Fruit fly (Drosophila melanogaster) whole organism, prepupa: ENCODE data around the gene CG33796.

Source experiments
- CG10631 ChIP-seq: fragments of 200-800 bp; sonication (Bioruptor generic); optimal IDR thresholded peaks from 2 replicates; lab custom pipeline; 2016; ENCODE audit warnings: missing biosample characterization, missing genetic modification characterization
- CG10669 ChIP-seq: fragments of 200-800 bp; sonication (Bioruptor generic); optimal IDR thresholded peaks from 3 replicates; lab custom pipeline; 2018; ENCODE audit warnings: missing biosample characterization, mild to moderate bottlenecking, missing genetic modification characterization, moderate library complexity
- CG11294 ChIP-seq: fragments of 200-800 bp; sonication (Bioruptor generic); IDR thresholded peaks from 2 replicates; pipeline ENCODE4 v1.3.6; 2022; ENCODE audit warnings: missing biosample characterization, missing genetic modification characterization
- CG11762 ChIP-seq: fragments of 200-800 bp; sonication (Bioruptor generic); optimal IDR thresholded peaks from 3 replicates; lab custom pipeline; 2016; ENCODE audit warnings: missing biosample characterization, missing genetic modification characterization; ENCODE audit not compliant: insufficient read depth
- CG11902 ChIP-seq: fragments of 200-800 bp; sonication (Bioruptor generic); optimal IDR thresholded peaks from 3 replicates; lab custom pipeline; 2016; ENCODE audit warnings: missing biosample characterization, missing genetic modification characterization
- CG15336 ChIP-seq: fragments of 200-800 bp; sonication (Bioruptor generic); IDR thresholded peaks from 2 replicates; pipeline ENCODE4 v1.3.6; 2022; ENCODE audit warnings: missing biosample characterization, missing genetic modification characterization
- CG1621 ChIP-seq: fragments of 200-800 bp; sonication (Bioruptor generic); optimal IDR thresholded peaks from 3 replicates; lab custom pipeline; 2018; ENCODE audit warnings: missing biosample characterization, mild to moderate bottlenecking, missing genetic modification characterization
- CG16779 ChIP-seq: fragments of 200-800 bp; sonication (Bioruptor generic); optimal IDR thresholded peaks from 3 replicates; lab custom pipeline; 2017; ENCODE audit warnings: missing biosample characterization, mild to moderate bottlenecking, missing genetic modification characterization
- CG3032 ChIP-seq: fragments of 200-800 bp; optimal IDR thresholded peaks from 2 replicates; lab custom pipeline; 2019; ENCODE audit warnings: missing biosample characterization, mild to moderate bottlenecking, missing genetic modification characterization, moderate library complexity
- CG31627 ChIP-seq: fragments of 200-800 bp; sonication (Bioruptor generic); optimal IDR thresholded peaks from 3 replicates; lab custom pipeline; 2016; ENCODE audit warnings: missing biosample characterization, missing genetic modification characterization
- CG32006 ChIP-seq: fragments of 200-800 bp; sonication (Bioruptor generic); optimal IDR thresholded peaks from 3 replicates; lab custom pipeline; 2017; ENCODE audit warnings: missing biosample characterization, mild to moderate bottlenecking, missing genetic modification characterization
- CG3919 ChIP-seq: fragments of 200-800 bp; sonication (Bioruptor generic); optimal IDR thresholded peaks from 3 replicates; lab custom pipeline; 2016; ENCODE audit warnings: missing biosample characterization, missing genetic modification characterization
- CG4318 ChIP-seq: fragments of 200-800 bp; sonication (Bioruptor generic); optimal IDR thresholded peaks from 3 replicates; lab custom pipeline; 2017; ENCODE audit warnings: missing biosample characterization, mild to moderate bottlenecking, missing genetic modification characterization
- CG6163 ChIP-seq: fragments of 200-800 bp; sonication (Bioruptor generic); IDR thresholded peaks from 3 replicates; pipeline ENCODE4 v1.3.6; 2022; ENCODE audit warnings: missing biosample characterization, missing genetic modification characterization
- CG6276 ChIP-seq: fragments of 200-800 bp; sonication (Bioruptor generic); optimal IDR thresholded peaks from 2 replicates; lab custom pipeline; 2017; ENCODE audit warnings: missing biosample characterization, mild to moderate bottlenecking, missing genetic modification characterization
- CG6792 ChIP-seq: fragments of 200-800 bp; sonication (Bioruptor generic); optimal IDR thresholded peaks from 3 replicates; lab custom pipeline; 2016; ENCODE audit warnings: missing biosample characterization, missing genetic modification characterization
- CG6808 ChIP-seq: fragments of 200-800 bp; sonication (Bioruptor generic); optimal IDR thresholded peaks from 3 replicates; lab custom pipeline; 2017; ENCODE audit warnings: missing biosample characterization, missing genetic modification characterization, mild to moderate bottlenecking, moderate library complexity, missing genetic modification reagents
- CG6854 ChIP-seq: fragments of 200-800 bp; sonication (Bioruptor generic); optimal IDR thresholded peaks from 2 replicates; lab custom pipeline; 2017; ENCODE audit warnings: missing biosample characterization, mild to moderate bottlenecking, missing genetic modification characterization
- CG7368 ChIP-seq: fragments of 200-800 bp; sonication (Bioruptor generic); optimal IDR thresholded peaks from 3 replicates; lab custom pipeline; 2016; ENCODE audit warnings: missing biosample characterization, missing genetic modification characterization
- CG8119 ChIP-seq: fragments of 200-800 bp; sonication (Bioruptor generic); IDR thresholded peaks from 3 replicates; pipeline ENCODE4 v1.3.6; 2022; ENCODE audit warnings: missing biosample characterization, missing genetic modification characterization
- CG8319 ChIP-seq: fragments of 200-800 bp; sonication (Bioruptor generic); optimal IDR thresholded peaks from 3 replicates; lab custom pipeline; 2016; ENCODE audit warnings: missing biosample characterization, missing genetic modification characterization
- CG8632 ChIP-seq: fragments of 200-800 bp; sonication (Bioruptor generic); optimal IDR thresholded peaks from 3 replicates; lab custom pipeline; 2016; ENCODE audit warnings: missing biosample characterization, missing genetic modification characterization
- Eip78C ChIP-seq: fragments of 200-800 bp; sonication (Bioruptor generic); peaks from one replicate; lab custom pipeline; 2016; ENCODE audit warnings: missing biosample characterization, missing genetic modification characterization
- Eip93F ChIP-seq: fragments of 200-800 bp; sonication (Bioruptor generic); optimal IDR thresholded peaks from 2 replicates; lab custom pipeline; 2016; ENCODE audit warnings: missing biosample characterization, mild to moderate bottlenecking, missing genetic modification characterization
- Gug ChIP-seq: fragments of 200-800 bp; sonication (Bioruptor generic); IDR thresholded peaks from 2 replicates; pipeline ENCODE4 v1.3.6; 2022; ENCODE audit warnings: missing biosample characterization, missing genetic modification characterization
- Hr38 ChIP-seq: sonication (Bioruptor generic); optimal IDR thresholded peaks from 2 replicates; lab custom pipeline; 2016; ENCODE audit warnings: missing biosample characterization, missing genetic modification characterization
- Hr39 ChIP-seq: fragments of 200-800 bp; sonication (Bioruptor generic); optimal IDR thresholded peaks from 2 replicates; lab custom pipeline; 2016; ENCODE audit warnings: missing biosample characterization, missing genetic modification characterization
- Hr4 ChIP-seq: fragments of 200-800 bp; sonication (Bioruptor generic); optimal IDR thresholded peaks from 3 replicates; lab custom pipeline; 2016; ENCODE audit warnings: missing biosample characterization, missing genetic modification characterization
- Lpt ChIP-seq: fragments of 200-800 bp; sonication (Bioruptor generic); optimal IDR thresholded peaks from 3 replicates; lab custom pipeline; 2016; ENCODE audit warnings: missing biosample characterization, missing genetic modification characterization
- Met ChIP-seq: fragments of 200-800 bp; sonication (Bioruptor generic); optimal IDR thresholded peaks from 3 replicates; lab custom pipeline; 2016; ENCODE audit warnings: missing biosample characterization, missing genetic modification characterization
- OdsH ChIP-seq: fragments of 200-800 bp; sonication (Bioruptor generic); optimal IDR thresholded peaks from 3 replicates; lab custom pipeline; 2016; ENCODE audit warnings: missing biosample characterization, missing genetic modification characterization
- Smox ChIP-seq: fragments of 200-800 bp; sonication (Bioruptor generic); optimal IDR thresholded peaks from 3 replicates; lab custom pipeline; 2016; ENCODE audit warnings: missing biosample characterization, missing genetic modification characterization
- Sox102F ChIP-seq: fragments of 200-800 bp; sonication (Bioruptor generic); optimal IDR thresholded peaks from 2 replicates; lab custom pipeline; 2016; ENCODE audit warnings: missing biosample characterization, mild to moderate bottlenecking, missing genetic modification characterization
- Sox14 ChIP-seq: fragments of 200-800 bp; sonication (Bioruptor generic); optimal IDR thresholded peaks from 3 replicates; lab custom pipeline; 2016; ENCODE audit warnings: missing biosample characterization, missing genetic modification characterization
- Sox15 ChIP-seq: fragments of 200-800 bp; sonication (Bioruptor generic); optimal IDR thresholded peaks from 3 replicates; lab custom pipeline; 2016; ENCODE audit warnings: missing biosample characterization, missing genetic modification characterization
- acj6 ChIP-seq: fragments of 200-800 bp; sonication (Bioruptor generic); optimal IDR thresholded peaks from 3 replicates; lab custom pipeline; 2016; ENCODE audit warnings: missing biosample characterization, missing genetic modification characterization
- dsx ChIP-seq: fragments of 200-800 bp; optimal IDR thresholded peaks from 3 replicates; lab custom pipeline; 2019; ENCODE audit warnings: missing biosample characterization, mild to moderate bottlenecking, missing genetic modification characterization, moderate library complexity; ENCODE audit not compliant: poor library complexity, severe bottlenecking
- esn ChIP-seq: fragments of 200-800 bp; sonication (Bioruptor generic); optimal IDR thresholded peaks from 2 replicates; lab custom pipeline; 2016; ENCODE audit warnings: missing biosample characterization, mild to moderate bottlenecking, missing genetic modification characterization, moderate library complexity
- fd59A ChIP-seq: fragments of 200-800 bp; sonication (Bioruptor generic); optimal IDR thresholded peaks from 2 replicates; lab custom pipeline; 2017; ENCODE audit warnings: missing biosample characterization, mild to moderate bottlenecking, missing genetic modification characterization, missing genetic modification reagents
- fd85E ChIP-seq: fragments of 200-800 bp; sonication (Bioruptor generic); optimal IDR thresholded peaks from 3 replicates; lab custom pipeline; 2016; ENCODE audit warnings: missing biosample characterization, missing genetic modification characterization
- fkh ChIP-seq: fragments of 200-800 bp; sonication (Bioruptor generic); optimal IDR thresholded peaks from 3 replicates; lab custom pipeline; 2017; ENCODE audit warnings: missing biosample characterization, mild to moderate bottlenecking, missing genetic modification characterization, moderate library complexity
- lz ChIP-seq: fragments of 200-800 bp; sonication (Bioruptor generic); optimal IDR thresholded peaks from 3 replicates; lab custom pipeline; 2016; ENCODE audit warnings: missing biosample characterization, missing genetic modification characterization
- pdm3 ChIP-seq: fragments of 200-800 bp; sonication (Bioruptor generic); optimal IDR thresholded peaks from 3 replicates; lab custom pipeline; 2016; ENCODE audit warnings: missing biosample characterization, missing genetic modification characterization
- salr ChIP-seq, 2 experiments: fragments of 200-800 bp; sonication (Bioruptor generic); optimal IDR thresholded peaks; 3 replicates each; lab custom pipeline; 2016 to 2018; ENCODE audit warnings: missing biosample characterization in 2 of 2, missing genetic modification characterization in 2 of 2, mild to moderate bottlenecking in 1 of 2
- spab ChIP-seq: fragments of 200-800 bp; sonication (Bioruptor generic); optimal IDR thresholded peaks from 2 replicates; lab custom pipeline; 2017; ENCODE audit warnings: missing biosample characterization, mild to moderate bottlenecking, missing genetic modification characterization, missing genetic modification reagents
- ss ChIP-seq, 2 experiments: fragments of 200-800 bp; sonication (Bioruptor generic); optimal IDR thresholded peaks; 2 replicates in 1 of 2; 3 replicates in 1 of 2; lab custom pipeline; 2017 to 2018; ENCODE audit warnings: mild to moderate bottlenecking in 2 of 2, missing biosample characterization in 2 of 2, missing genetic modification characterization in 2 of 2, moderate library complexity in 1 of 2
- svp ChIP-seq: fragments of 200-800 bp; sonication (Bioruptor generic); peaks from one replicate; lab custom pipeline; 2016; ENCODE audit warnings: missing biosample characterization, missing genetic modification characterization
- topi ChIP-seq: fragments of 200-800 bp; sonication (Bioruptor generic); optimal IDR thresholded peaks from 3 replicates; lab custom pipeline; 2016; ENCODE audit warnings: missing biosample characterization, missing genetic modification characterization
- vri ChIP-seq: fragments of 200-800 bp; sonication (Bioruptor generic); optimal IDR thresholded peaks from 3 replicates; lab custom pipeline; 2016; ENCODE audit warnings: missing biosample characterization, mild to moderate bottlenecking, missing genetic modification characterization

Gene CG33796

dm6 chr3L:16177309-16177708 is 7.4 kb upstream of the CG33796 start (continued):
- TF ChIP-seq vri (GFP tag; lab: Kevin White, UChicago) (no peak), CG11762 (no peak), CG6276 (GFP tag; lab: Kevin White, UChicago) (no peak), Hr38 (GFP tag; lab: Kevin White, UChicago) (no peak), salr (GFP tag; optimal IDR thresholded peaks at IDR 0.05; lab: Kevin White, UChicago) (no peak), CG3032 (tag; lab: Kevin White, UChicago) (peak; percentile 30), Sox15 (GFP tag; lab: Kevin White, UChicago) (no peak), fkh (no peak), Met (GFP tag; lab: Kevin White, UChicago) (no peak)

DNA sequence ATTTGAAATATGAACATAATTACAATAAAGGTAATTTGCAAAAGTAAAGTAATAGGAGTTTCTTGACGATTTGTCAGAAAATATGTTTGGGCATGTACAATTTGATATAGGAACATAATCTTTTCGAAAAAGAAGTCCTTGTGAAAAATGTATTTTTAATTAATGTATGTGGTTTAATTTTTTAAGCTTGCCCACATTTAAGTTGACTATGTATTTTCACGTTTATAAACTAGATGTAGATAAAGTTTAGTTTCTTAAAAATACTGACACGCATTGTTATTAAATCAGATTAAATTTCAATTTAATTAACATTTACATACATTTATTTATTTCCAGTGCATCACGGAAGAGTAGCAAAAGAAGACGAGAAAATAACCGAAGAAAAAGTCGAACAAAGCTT is 6.6 kb upstream of the CG33796 start:
- TF ChIP-seq pdm3 (GFP tag; lab: Kevin White, UChicago) = peak; percentile 66
- TF ChIP-seq OdsH (GFP tag; lab: Kevin White, UChicago) = peak; percentile 67
- TF ChIP-seq CG11762 = peak; percentile 57
- peak; percentile 79 for TF ChIP-seq dsx (GFP tag; lab: Kevin White, UChicago)
- peak; percentile 66 for TF ChIP-seq CG6808 (GFP tag; lab: Kevin White, UChicago)
- TF ChIP-seq CG6276 (GFP tag; lab: Kevin White, UChicago) = no peak
- no peak for TF ChIP-seq CG8119
- TF ChIP-seq Eip93F (GFP tag; lab: Kevin White, UChicago) = no peak
- TF ChIP-seq CG6854 = no peak
- peak; percentile 59 for TF ChIP-seq CG8632 (GFP tag; lab: Kevin White, UChicago)
- peak; percentile 50 for TF ChIP-seq Hr39 (GFP tag; lab: Kevin White, UChicago)
- peak; percentile 58 for TF ChIP-seq CG6792 (GFP tag; lab: Kevin White, UChicago)
- TF ChIP-seq CG10631 (GFP tag; lab: Kevin White, UChicago) = peak; percentile 73
- TF ChIP-seq CG10669 (GFP tag; lab: Kevin White, UChicago) = peak; percentile 71
- no peak for TF ChIP-seq CG15336 (GFP tag; lab: Robert Waterston, UW)
- TF ChIP-seq CG3919 (GFP tag; lab: Kevin White, UChicago) = peak; percentile 58
- peak; percentile 29 for TF ChIP-seq CG11902 (GFP tag; lab: Kevin White, UChicago)
- TF ChIP-seq acj6 (GFP tag; lab: Kevin White, UChicago) = peak; percentile 72
- no peak for TF ChIP-seq fd85E (GFP tag; lab: Kevin White, UChicago)
- TF ChIP-seq fkh = no peak
- peak; percentile 69 for TF ChIP-seq fd59A (GFP tag; lab: Kevin White, UChicago)
- TF ChIP-seq CG11294 = no peak
- peak; percentile 76 for TF ChIP-seq spab (GFP tag; lab: Kevin White, UChicago)
- TF ChIP-seq ss (GFP tag; optimal IDR thresholded peaks at IDR 0.05; lab: Kevin White, UChicago) = peak in 1 of 2 experiments; percentile 68
- no peak for TF ChIP-seq CG16779 (tag; lab: Kevin White, UChicago)
- peak; percentile 96 for TF ChIP-seq Eip78C (GFP tag; lab: Kevin White, UChicago)
- peak; percentile 57 for TF ChIP-seq Sox15 (GFP tag; lab: Kevin White, UChicago)
- TF ChIP-seq Sox102F (GFP tag; lab: Kevin White, UChicago) = peak; percentile 60
- peak; percentile 64 for TF ChIP-seq CG31627 (GFP tag; lab: Kevin White, UChicago)
- peak; percentile 81 for TF ChIP-seq esn (GFP tag; lab: Kevin White, UChicago)
- TF ChIP-seq Met (GFP tag; lab: Kevin White, UChicago) = peak; percentile 78
- TF ChIP-seq Smox (GFP tag; lab: Kevin White, UChicago) = peak; percentile 71
- peak; percentile 28 for TF ChIP-seq Hr4 (GFP tag; lab: Kevin White, UChicago)
- TF ChIP-seq svp = peak; percentile 86
- TF ChIP-seq Gug (GFP tag; lab: Robert Waterston, UW) = no peak
- TF ChIP-seq CG7368 (GFP tag; lab: Kevin White, UChicago) = peak; percentile 3
- peak; percentile 63 for TF ChIP-seq lz (GFP tag; lab: Kevin White, UChicago)
- TF ChIP-seq CG8319 (GFP tag; lab: Kevin White, UChicago) = peak; percentile 32
- peak; percentile 26 for TF ChIP-seq CG32006 (GFP tag; lab: Kevin White, UChicago)
- TF ChIP-seq salr (GFP tag; optimal IDR thresholded peaks at IDR 0.05; lab: Kevin White, UChicago) = peak; percentile 33 to 58
- TF ChIP-seq CG3032 (tag; lab: Kevin White, UChicago) = peak; percentile 79
- peak; percentile 77 for TF ChIP-seq topi (GFP tag; lab: Kevin White, UChicago)
- TF ChIP-seq CG6163 (GFP tag; lab: Robert Waterston, UW) = no peak
- peak; percentile 26 for TF ChIP-seq CG1621 (tag; lab: Kevin White, UChicago)
- TF ChIP-seq CG4318 (GFP tag; lab: Kevin White, UChicago) = no peak
- no peak for TF ChIP-seq Lpt (GFP tag; lab: Kevin White, UChicago)
- peak; percentile 65 for TF ChIP-seq Sox14 (GFP tag; lab: Kevin White, UChicago)
